Fruit fly (Drosophila melanogaster) whole organism, embryonic: ENCODE measurements around the gene Or65c.

Source experiments
- CG10543 ChIP-seq: fragments of 200-800 bp; sonication (Bioruptor generic); optimal IDR thresholded peaks from 3 replicates; lab custom pipeline; 2017; ENCODE audit warnings: missing biosample characterization, mild to moderate bottlenecking, missing genetic modification characterization, moderate library complexity
- CG12071 ChIP-seq: fragments of 200-800 bp; sonication (Bioruptor generic); optimal IDR thresholded peaks from 3 replicates; lab custom pipeline; 2018; ENCODE audit warnings: missing biosample characterization, mild to moderate bottlenecking, missing genetic modification characterization
- cas ChIP-seq: fragments of 200-800 bp; sonication (Bioruptor generic); IDR thresholded peaks from 2 replicates; pipeline ENCODE4 v1.3.6; 2022; ENCODE audit warnings: missing biosample characterization, missing genetic modification characterization
- dm ChIP-seq: fragments of 200-800 bp; sonication (Bioruptor generic); optimal IDR thresholded peaks from 3 replicates; lab custom pipeline; 2016; ENCODE audit warnings: missing biosample characterization, missing genetic modification characterization
- dysf ChIP-seq: fragments of 200-800 bp; sonication (Bioruptor generic); IDR thresholded peaks from 3 replicates; pipeline ENCODE4 v1.3.6; 2022; ENCODE audit warnings: missing biosample characterization, missing genetic modification characterization
- mirr ChIP-seq: fragments of 200-800 bp; sonication (Bioruptor generic); optimal IDR thresholded peaks from 3 replicates; lab custom pipeline; 2018; ENCODE audit warnings: missing biosample characterization, mild to moderate bottlenecking, missing genetic modification characterization
- pan ChIP-seq, 4 experiments: fragments of >200 bp in 3 of 4; fragments of 200-800 bp in 1 of 4; sonication (Bioruptor generic) in 1 of 4; optimal IDR thresholded peaks in 3 of 4; IDR thresholded peaks in 1 of 4; 2 replicates each; pipeline versions ENCODE4 v1.3.6 to Lab custom; 2017 to 2022; ENCODE audit warnings: missing biosample characterization in 2 of 4, missing genetic modification characterization in 2 of 4, mixed read lengths in 1 of 4
- slou ChIP-seq: fragments of 200-800 bp; sonication (Bioruptor generic); optimal IDR thresholded peaks from 3 replicates; lab custom pipeline; 2016; ENCODE audit warnings: missing biosample characterization, missing genetic modification characterization

dm6 chr3L:6371406-6371805, 44.0 kb downstream of the Or65c start:
- TF ChIP-seq slou (GFP tag; lab: Kevin White, UChicago) (no peak), pan (optimal IDR thresholded peaks at IDR 0.05; lab: Kevin White, UChicago) (no peak), pan (GFP tag; optimal IDR thresholded peaks at IDR 0.05 in 1 of 2, IDR thresholded peaks at IDR 0.05 in 1 of 2) (no peak), cas (GFP tag; lab: Robert Waterston, UW) (no peak), CG12071 (GFP tag; lab: Kevin White, UChicago) (no peak), dm (GFP tag; lab: Kevin White, UChicago) (no peak), dysf (GFP tag; lab: Robert Waterston, UW) (no peak), CG10543 (GFP tag; lab: Kevin White, UChicago) (no peak), mirr (GFP tag; lab: Kevin White, UChicago) (no peak)
